Worm (Caenorhabditis elegans) whole organism, mixed stage, embryonic: Measurements from ENCODE around the gene F09G8.10.

Source experiments
- nhr-2 ChIP-seq: fragments of 150-350 bp; optimal IDR thresholded peaks from 2 replicates; lab custom pipeline; 2014; ENCODE audit warnings: missing biosample characterization, missing genetic modification characterization
- nhr-28 ChIP-seq: fragments of 150-350 bp; optimal IDR thresholded peaks from 2 replicates; lab custom pipeline; 2014; ENCODE audit warnings: missing biosample characterization, missing genetic modification characterization
- nhr-76 ChIP-seq: sonication (generic microtip); optimal IDR thresholded peaks from 2 replicates; lab custom pipeline; 2017; ENCODE audit warnings: missing biosample characterization, missing genetic modification characterization

ce11 chrIII:8226178-8226577 is 45.8 kb downstream of the F09G8.10 start, which contains the start of gene rfs-1:
- TF ChIP-seq nhr-2 (tag; lab: Kevin White, UChicago), result no peak
- TF ChIP-seq nhr-28, result no peak
- TF ChIP-seq nhr-76 (tag; lab: Kevin White, UChicago), result no peak
